Fruit fly (Drosophila melanogaster) whole organism, embryonic: ENCODE results near the gene CG33181.
A peak's percentile ranks its signal among the peaks of the same experiment; 100 is the strongest.

Source experiments
- Abd-B ChIP-seq: fragments of 200-800 bp; sonication (Bioruptor generic); optimal IDR thresholded peaks from 2 replicates; lab custom pipeline; 2018; ENCODE audit warnings: missing biosample characterization, mild to moderate bottlenecking, missing genetic modification characterization, moderate library complexity
- Awh ChIP-seq: fragments of 200-800 bp; sonication (Bioruptor generic); IDR thresholded peaks from 2 replicates; pipeline ENCODE4, ENCODE4 v1.3.6; 2022; ENCODE audit warnings: missing biosample characterization, missing genetic modification characterization
- B-H1 ChIP-seq: fragments of 200-800 bp; sonication (Bioruptor generic); IDR thresholded peaks from 3 replicates; pipeline ENCODE4 v1.3.6; 2022; ENCODE audit warnings: missing biosample characterization, missing genetic modification characterization
- Bteb2 ChIP-seq: fragments of 200-800 bp; sonication (Bioruptor generic); optimal IDR thresholded peaks from 2 replicates; lab custom pipeline; 2016; ENCODE audit warnings: missing biosample characterization, missing genetic modification characterization
- CG10543 ChIP-seq: fragments of 200-800 bp; sonication (Bioruptor generic); optimal IDR thresholded peaks from 3 replicates; lab custom pipeline; 2017; ENCODE audit warnings: missing biosample characterization, mild to moderate bottlenecking, missing genetic modification characterization, moderate library complexity
- CG11504 ChIP-seq: fragments of 200-800 bp; sonication (Bioruptor generic); optimal IDR thresholded peaks from 3 replicates; lab custom pipeline; 2019; ENCODE audit warnings: missing biosample characterization, mild to moderate bottlenecking, missing genetic modification characterization, moderate library complexity
- CG12219 ChIP-seq: fragments of 200-800 bp; sonication (Bioruptor generic); optimal IDR thresholded peaks from 3 replicates; lab custom pipeline; 2018; ENCODE audit warnings: missing biosample characterization, mild to moderate bottlenecking, missing genetic modification characterization
- CG14441 ChIP-seq: fragments of 200-800 bp; sonication (Bioruptor generic); IDR thresholded peaks from 2 replicates; pipeline ENCODE4 v1.3.6; 2022; ENCODE audit warnings: missing biosample characterization, missing genetic modification characterization
- CG15514 ChIP-seq: fragments of 200-800 bp; sonication (Bioruptor generic); optimal IDR thresholded peaks from 3 replicates; lab custom pipeline; 2017; ENCODE audit warnings: missing biosample characterization, missing genetic modification characterization, mild to moderate bottlenecking, moderate library complexity, missing genetic modification reagents
- CG17186 ChIP-seq: fragments of 200-800 bp; sonication (Bioruptor generic); optimal IDR thresholded peaks from 3 replicates; lab custom pipeline; 2017; ENCODE audit warnings: missing biosample characterization, missing genetic modification reagents, missing genetic modification characterization
- CG17568 ChIP-seq: fragments of 200-800 bp; sonication (Bioruptor generic); optimal IDR thresholded peaks from 2 replicates; lab custom pipeline; 2018; ENCODE audit warnings: missing biosample characterization, mild to moderate bottlenecking, missing genetic modification characterization, moderate library complexity
- CG17612 ChIP-seq: fragments of 200-800 bp; sonication (Bioruptor generic); IDR thresholded peaks from 2 replicates; pipeline ENCODE4 v1.3.6; 2022; ENCODE audit warnings: missing biosample characterization, missing genetic modification characterization
- CG18599 ChIP-seq: fragments of 200-800 bp; sonication (Bioruptor generic); optimal IDR thresholded peaks from 3 replicates; lab custom pipeline; 2017; ENCODE audit warnings: missing biosample characterization, missing genetic modification characterization, mild to moderate bottlenecking, moderate library complexity, missing genetic modification reagents
- CG18619 ChIP-seq: fragments of 200-800 bp; sonication (Bioruptor generic); optimal IDR thresholded peaks from 3 replicates; lab custom pipeline; 2017; ENCODE audit warnings: missing biosample characterization, mild to moderate bottlenecking, missing genetic modification characterization
- CG2712 ChIP-seq: fragments of 200-800 bp; optimal IDR thresholded peaks from 3 replicates; lab custom pipeline; 2019; ENCODE audit warnings: missing biosample characterization, mild to moderate bottlenecking, missing genetic modification characterization, moderate library complexity
- CG34422 ChIP-seq: fragments of 200-800 bp; sonication (Bioruptor generic); IDR thresholded peaks from 3 replicates; pipeline ENCODE4 v1.3.6; 2022; ENCODE audit warnings: missing biosample characterization, missing genetic modification characterization
- CG5953 ChIP-seq: fragments of 200-800 bp; sonication (Bioruptor generic); IDR thresholded peaks from 2 replicates; pipeline ENCODE4 v1.3.6; 2022; ENCODE audit warnings: missing biosample characterization, missing genetic modification characterization
- CG6272 ChIP-seq: fragments of 200-800 bp; sonication (Bioruptor generic); IDR thresholded peaks from 2 replicates; pipeline ENCODE4 v1.3.6; 2022; ENCODE audit warnings: missing biosample characterization, missing genetic modification characterization
- CG6689 ChIP-seq: fragments of 200-800 bp; sonication (Bioruptor generic); IDR thresholded peaks from 2 replicates; pipeline ENCODE4 v1.3.6; 2022; ENCODE audit warnings: missing biosample characterization, missing genetic modification characterization
- CG7786 ChIP-seq: fragments of 200-800 bp; sonication (Bioruptor generic); optimal IDR thresholded peaks from 2 replicates; lab custom pipeline; 2016; ENCODE audit warnings: missing biosample characterization, missing genetic modification characterization
- CG9727 ChIP-seq: fragments of 200-800 bp; sonication (Bioruptor generic); optimal IDR thresholded peaks from 3 replicates; lab custom pipeline; 2017; ENCODE audit warnings: missing biosample characterization, mild to moderate bottlenecking, missing genetic modification characterization
- Dfd ChIP-seq, 2 experiments: fragments of >200 bp; optimal IDR thresholded peaks; 2 replicates each; lab custom pipeline; 2017; ENCODE audit warnings: missing biosample characterization in 2 of 2, missing genetic modification characterization in 2 of 2
- Doc2 ChIP-seq: fragments of 200-800 bp; sonication (Bioruptor generic); IDR thresholded peaks from 2 replicates; pipeline ENCODE4 v1.3.6; 2022; ENCODE audit warnings: missing biosample characterization, missing genetic modification characterization
- Elba2 ChIP-seq: fragments of 200-800 bp; sonication (Bioruptor generic); optimal IDR thresholded peaks from 3 replicates; lab custom pipeline; 2016; ENCODE audit warnings: missing biosample characterization, missing genetic modification characterization
- Fer3 ChIP-seq: fragments of 200-800 bp; sonication (Bioruptor generic); optimal IDR thresholded peaks from 2 replicates; lab custom pipeline; 2018; ENCODE audit warnings: missing biosample characterization, mild to moderate bottlenecking, missing genetic modification characterization, moderate library complexity
- Gug ChIP-seq: fragments of 200-800 bp; sonication (Bioruptor generic); IDR thresholded peaks from 4 replicates; pipeline ENCODE4 v1.3.6; 2022; ENCODE audit warnings: missing biosample characterization, missing genetic modification characterization
- HHEX ChIP-seq: fragments of 200-800 bp; sonication (Bioruptor generic); optimal IDR thresholded peaks from 3 replicates; lab custom pipeline; 2017; ENCODE audit warnings: missing biosample characterization, mild to moderate bottlenecking, missing genetic modification characterization, missing genetic modification reagents
- HmgD ChIP-seq: fragments of 200-800 bp; sonication (Bioruptor generic); optimal IDR thresholded peaks from 3 replicates; lab custom pipeline; 2016; ENCODE audit warnings: missing biosample characterization, missing genetic modification characterization
- Hr78 ChIP-seq, 2 experiments: fragments of 200-800 bp in 1 of 2; fragments of >200 bp in 1 of 2; sonication (Bioruptor generic) in 1 of 2; optimal IDR thresholded peaks; 2 replicates each; lab custom pipeline; 2017 to 2019; ENCODE audit warnings: missing biosample characterization in 2 of 2, missing genetic modification characterization in 2 of 2, mild to moderate bottlenecking in 1 of 2, moderate library complexity in 1 of 2
- Lim3 ChIP-seq: fragments of 200-800 bp; sonication (Bioruptor generic); IDR thresholded peaks from 2 replicates; pipeline ENCODE4 v1.3.6; 2022; ENCODE audit warnings: missing biosample characterization, missing genetic modification characterization
- NFAT ChIP-seq: fragments of 200-800 bp; sonication (Bioruptor generic); IDR thresholded peaks from 2 replicates; pipeline ENCODE4 v1.3.6; 2022; ENCODE audit warnings: missing biosample characterization, missing genetic modification characterization
- NfI ChIP-seq: fragments of 200-800 bp; sonication (Bioruptor generic); optimal IDR thresholded peaks from 3 replicates; lab custom pipeline; 2018; ENCODE audit warnings: missing biosample characterization, mild to moderate bottlenecking, missing genetic modification characterization, moderate library complexity
- Oaz ChIP-seq: fragments of 200-800 bp; sonication (Bioruptor generic); IDR thresholded peaks from 2 replicates; pipeline ENCODE4 v1.3.6; 2022; ENCODE audit warnings: missing biosample characterization, missing genetic modification characterization
- Oli ChIP-seq: fragments of 200-800 bp; sonication (Bioruptor generic); optimal IDR thresholded peaks from 2 replicates; lab custom pipeline; 2018; ENCODE audit warnings: missing biosample characterization, mild to moderate bottlenecking, missing genetic modification characterization, moderate library complexity
- Opbp ChIP-seq: fragments of 200-800 bp; sonication (Bioruptor generic); IDR thresholded peaks from 3 replicates; pipeline ENCODE4 v1.3.6; 2022; ENCODE audit warnings: missing biosample characterization, missing genetic modification characterization; ENCODE audit not compliant: partially characterized antibody
- Ptx1 ChIP-seq: fragments of 200-800 bp; sonication (Bioruptor generic); IDR thresholded peaks from 2 replicates; pipeline ENCODE4 v1.3.6; 2022; ENCODE audit warnings: missing biosample characterization, missing genetic modification characterization
- cas ChIP-seq: fragments of 200-800 bp; sonication (Bioruptor generic); IDR thresholded peaks from 2 replicates; pipeline ENCODE4 v1.3.6; 2022; ENCODE audit warnings: missing biosample characterization, missing genetic modification characterization
- dmrt99B ChIP-seq: fragments of 200-800 bp; sonication (Bioruptor generic); optimal IDR thresholded peaks from 2 replicates; lab custom pipeline; 2018; ENCODE audit warnings: missing biosample characterization, mild to moderate bottlenecking, missing genetic modification characterization, moderate library complexity
- dpn ChIP-seq, 2 experiments: fragments of 200-800 bp; sonication (Bioruptor generic); optimal IDR thresholded peaks; 3 replicates each; lab custom pipeline; 2016; ENCODE audit warnings: missing biosample characterization in 2 of 2, missing genetic modification characterization in 2 of 2
- eyg ChIP-seq: fragments of 200-800 bp; sonication (Bioruptor generic); optimal IDR thresholded peaks from 3 replicates; lab custom pipeline; 2016; ENCODE audit warnings: missing biosample characterization, missing genetic modification characterization
- gsb ChIP-seq: fragments of 200-800 bp; sonication (Bioruptor generic); IDR thresholded peaks from 2 replicates; pipeline ENCODE4 v1.3.6; 2022; ENCODE audit warnings: missing biosample characterization, missing genetic modification characterization
- hth ChIP-seq: fragments of >200 bp; optimal IDR thresholded peaks from 2 replicates; lab custom pipeline; 2017; ENCODE audit warnings: inconsistent platforms
- knrl ChIP-seq: fragments of 200-800 bp; sonication (Bioruptor generic); IDR thresholded peaks from 3 replicates; pipeline ENCODE4 v1.3.6; 2022; ENCODE audit warnings: missing biosample characterization, missing genetic modification characterization; ENCODE audit not compliant: partially characterized antibody
- lab ChIP-seq: fragments of 200-800 bp; sonication (Bioruptor generic); optimal IDR thresholded peaks from 3 replicates; lab custom pipeline; 2017; ENCODE audit warnings: missing biosample characterization, missing genetic modification characterization, mild to moderate bottlenecking, moderate library complexity, missing genetic modification reagents
- org-1 ChIP-seq: fragments of 200-800 bp; sonication (Bioruptor generic); optimal IDR thresholded peaks from 2 replicates; lab custom pipeline; 2017; ENCODE audit warnings: missing biosample characterization, missing genetic modification characterization
- shn ChIP-seq: fragments of 200-800 bp; sonication (Bioruptor generic); optimal IDR thresholded peaks from 3 replicates; lab custom pipeline; 2016; ENCODE audit warnings: missing biosample characterization, missing genetic modification characterization
- sr ChIP-seq: fragments of 200-800 bp; sonication (Bioruptor generic); IDR thresholded peaks from 3 replicates; pipeline ENCODE4 v1.3.6; 2022; ENCODE audit warnings: missing biosample characterization, missing genetic modification characterization
- sug ChIP-seq: fragments of 200-800 bp; optimal IDR thresholded peaks from 2 replicates; lab custom pipeline; 2019; ENCODE audit warnings: missing biosample characterization, mild to moderate bottlenecking, missing genetic modification characterization, moderate library complexity
- zfh1 ChIP-seq: fragments of 200-800 bp; sonication (Bioruptor generic); IDR thresholded peaks from 3 replicates; pipeline ENCODE4 v1.3.6; 2022; ENCODE audit warnings: missing biosample characterization, missing genetic modification characterization
- zfh2 ChIP-seq: fragments of 200-800 bp; sonication (Bioruptor generic); optimal IDR thresholded peaks from 2 replicates; lab custom pipeline; 2016; ENCODE audit warnings: missing biosample characterization, missing genetic modification characterization

Gene CG33181

dm6 chrX:8493473-8493872 is 4.3 kb downstream of the CG33181 start (continued):
- TF ChIP-seq Doc2 (GFP tag; lab: Robert Waterston, UW), result peak; percentile 50; the same call in 1 of the 2 replicates
- no peak for TF ChIP-seq Hr78 (GFP tag; optimal IDR thresholded peaks at IDR 0.05; lab: Kevin White, UChicago)
- no peak for TF ChIP-seq Elba2 (GFP tag; lab: Kevin White, UChicago)
- peak; percentile 46; the same call in 1 of the 3 replicates for TF ChIP-seq B-H1 (GFP tag; lab: Robert Waterston, UW)
- 0 out of 2 replicates have a peak, but pooled peaks have one; percentile 28 for TF ChIP-seq Awh (GFP tag; lab: Robert Waterston, UW)
- TF ChIP-seq HHEX (GFP tag; lab: Kevin White, UChicago), result peak; percentile 20
- TF ChIP-seq dpn (GFP tag; optimal IDR thresholded peaks at IDR 0.05; lab: Kevin White, UChicago), result peak in 1 of 2 experiments; percentile 28
- no peak for TF ChIP-seq cas (GFP tag; lab: Robert Waterston, UW)
- TF ChIP-seq zfh1, result peak; percentile 33; the same call in 1 of the 3 replicates
- peak; percentile 13 for TF ChIP-seq CG11504
- TF ChIP-seq CG6689, result peak; percentile 57
- 0 out of 2 replicates have a peak, but pooled peaks have one; percentile 22 for TF ChIP-seq CG17612
- TF ChIP-seq CG5953 (GFP tag; lab: Robert Waterston, UW), result no peak
- TF ChIP-seq sr, result 0 out of 3 replicates have a peak, but pooled peaks have one; percentile 26
- no peak for TF ChIP-seq Opbp (GFP tag; lab: Robert Waterston, UW)
- peak; percentile 10 for TF ChIP-seq CG2712 (tag; lab: Kevin White, UChicago)
- TF ChIP-seq CG10543 (GFP tag; lab: Kevin White, UChicago), result no peak
- TF ChIP-seq CG7786 (GFP tag; lab: Kevin White, UChicago), result peak; percentile 11
- TF ChIP-seq CG17186 (GFP tag; lab: Kevin White, UChicago), result no peak
- no peak for TF ChIP-seq Lim3
- peak; percentile 37; the same call in 1 of the 2 replicates for TF ChIP-seq gsb (GFP tag; lab: Robert Waterston, UW)
- TF ChIP-seq NFAT, result peak; percentile 72
- TF ChIP-seq CG14441, result peak; percentile 66
- TF ChIP-seq knrl (GFP tag; lab: Robert Waterston, UW), result no peak
- peak; percentile 50 for TF ChIP-seq org-1 (GFP tag; lab: Kevin White, UChicago)
- TF ChIP-seq shn, result no peak
- peak; percentile 41 for TF ChIP-seq Oli
- peak; percentile 59 for TF ChIP-seq CG18599 (GFP tag; lab: Kevin White, UChicago)
- peak; percentile 38 for TF ChIP-seq dmrt99B (tag; lab: Kevin White, UChicago)
- TF ChIP-seq Bteb2, result peak; percentile 46
- TF ChIP-seq NfI (GFP tag; lab: Kevin White, UChicago), result peak; percentile 45
- no peak for TF ChIP-seq Dfd (GFP tag; optimal IDR thresholded peaks at IDR 0.05; lab: Kevin White, UChicago)
- peak; percentile 29 for TF ChIP-seq CG17568
- TF ChIP-seq HmgD (GFP tag; lab: Kevin White, UChicago), result no peak
- no peak for TF ChIP-seq eyg (GFP tag; lab: Kevin White, UChicago)
- TF ChIP-seq lab (GFP tag; lab: Kevin White, UChicago), result peak; percentile 69
- TF ChIP-seq Fer3 (tag; lab: Kevin White, UChicago), result peak; percentile 43
- TF ChIP-seq CG9727 (GFP tag; lab: Kevin White, UChicago), result no peak
- peak; percentile 65; the same call in 1 of the 3 replicates for TF ChIP-seq CG34422 (GFP tag; lab: Robert Waterston, UW)
- TF ChIP-seq CG15514, result peak; percentile 34
- TF ChIP-seq CG6272 (GFP tag; lab: Robert Waterston, UW), result 0 out of 2 replicates have a peak, but pooled peaks have one; percentile 19
- peak; percentile 52 for TF ChIP-seq Ptx1 (GFP tag; lab: Robert Waterston, UW)
- TF ChIP-seq Gug, result peak; percentile 42; the same call in 1 of the 4 replicates
- no peak; the same call in 1 of the 2 replicates for TF ChIP-seq Oaz (GFP tag; lab: Robert Waterston, UW)
- TF ChIP-seq hth (lab: Kevin White, UChicago), result no peak
- peak; percentile 21 for TF ChIP-seq CG12219
- peak; percentile 32 for TF ChIP-seq zfh2 (GFP tag; lab: Kevin White, UChicago)
- TF ChIP-seq CG18619 (GFP tag; lab: Kevin White, UChicago), result peak; percentile 22
- peak; percentile 5 for TF ChIP-seq sug (tag; lab: Kevin White, UChicago)
- peak; percentile 38 for TF ChIP-seq Abd-B
